Worm (Caenorhabditis elegans) whole organism, midembryonic: Measurements from ENCODE around the gene K06H6.5.

ENCODE experiments used
- T22C8.4 ChIP-seq: fragments of 200-800 bp; sonication (Bioruptor generic); IDR thresholded peaks from 2 replicates; pipeline ENCODE4 v1.3.6; 2022; ENCODE audit warnings: missing genetic modification characterization, missing compliant biosample characterization
- cog-1 ChIP-seq: sonication (generic microtip); optimal IDR thresholded peaks from 2 replicates; lab custom pipeline; 2016; ENCODE audit warnings: missing genetic modification characterization, missing compliant biosample characterization
- flt-1 ChIP-seq: fragments of 200-800 bp; sonication (Bioruptor generic); IDR thresholded peaks from 2 replicates; pipeline ENCODE4 v1.3.6; 2022; ENCODE audit warnings: missing genetic modification characterization, missing compliant biosample characterization
- klf-2 ChIP-seq: fragments of 200-800 bp; sonication (Bioruptor generic); conservative IDR thresholded peaks from 2 replicates; pipeline ENCODE4 v1.3.6; 2022; ENCODE audit warnings: missing genetic modification reagents, missing genetic modification characterization, missing compliant biosample characterization
- med-1 ChIP-seq: sonication (generic microtip); optimal IDR thresholded peaks from 2 replicates; lab custom pipeline; 2017; ENCODE audit warnings: missing genetic modification characterization, mild to moderate bottlenecking, missing compliant biosample characterization, antibody characterized with exemption, missing genetic modification reagents; ENCODE audit not compliant: insufficient read depth
- ref-1 ChIP-seq: fragments of 200-800 bp; sonication (Bioruptor generic); conservative IDR thresholded peaks from 2 replicates; pipeline ENCODE4 v1.3.6; 2022; ENCODE audit warnings: missing genetic modification reagents, missing genetic modification characterization, missing compliant biosample characterization
- tab-1 ChIP-seq: fragments of 200-800 bp; sonication (Bioruptor generic); IDR thresholded peaks from 2 replicates; pipeline ENCODE4 v1.3.6; 2022; ENCODE audit warnings: missing genetic modification characterization, missing compliant biosample characterization
- ztf-23 ChIP-seq: fragments of 200-800 bp; sonication (Bioruptor generic); IDR thresholded peaks from 2 replicates; pipeline ENCODE4 v1.3.6; 2022; ENCODE audit warnings: missing genetic modification reagents, missing genetic modification characterization, missing compliant biosample characterization
- ztf-29 ChIP-seq: fragments of 200-800 bp; sonication (Bioruptor generic); IDR thresholded peaks from 2 replicates; pipeline ENCODE4 v1.3.6; 2022; ENCODE audit warnings: missing genetic modification reagents, missing genetic modification characterization, missing compliant biosample characterization

The K06H6.5 gene

DNA sequence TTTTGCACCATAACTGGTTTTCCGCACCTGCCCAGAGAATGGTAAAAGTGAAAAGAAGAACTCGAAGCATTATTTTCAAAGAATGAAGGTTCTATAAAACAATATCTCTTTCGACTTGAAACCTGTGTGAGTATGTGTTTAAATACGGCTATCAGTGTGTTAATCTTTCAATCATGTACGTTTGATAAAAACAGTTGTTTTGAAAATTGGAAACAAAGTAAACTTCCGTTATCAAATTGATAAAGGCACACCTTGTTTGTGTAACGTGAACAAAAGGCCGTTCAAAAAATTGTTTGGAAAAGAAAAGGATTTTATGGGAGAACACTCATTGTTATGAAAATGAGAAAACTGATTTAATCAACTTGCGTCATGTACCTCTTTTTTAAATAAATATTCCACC lies 50.2 kb downstream of the K06H6.5 start, which contains the start of gene F48G7.7:
F48G7.7 (minus strand) TSS at position 101 of the 400 bp plus-strand sequence.
- TF ChIP-seq ref-1 (no peak), klf-2 (no peak), T22C8.4 (GFP tag; lab: Robert Waterston, UW) (no peak), med-1 (GFP tag; lab: Kevin White, UChicago) (no peak), flt-1 (GFP tag; lab: Robert Waterston, UW) (no peak), cog-1 (tag; lab: Kevin White, UChicago) (no peak), tab-1 (GFP tag; lab: Robert Waterston, UW) (no peak), ztf-29 (no peak), ztf-23 (GFP tag; lab: Robert Waterston, UW) (no peak)

DNA sequence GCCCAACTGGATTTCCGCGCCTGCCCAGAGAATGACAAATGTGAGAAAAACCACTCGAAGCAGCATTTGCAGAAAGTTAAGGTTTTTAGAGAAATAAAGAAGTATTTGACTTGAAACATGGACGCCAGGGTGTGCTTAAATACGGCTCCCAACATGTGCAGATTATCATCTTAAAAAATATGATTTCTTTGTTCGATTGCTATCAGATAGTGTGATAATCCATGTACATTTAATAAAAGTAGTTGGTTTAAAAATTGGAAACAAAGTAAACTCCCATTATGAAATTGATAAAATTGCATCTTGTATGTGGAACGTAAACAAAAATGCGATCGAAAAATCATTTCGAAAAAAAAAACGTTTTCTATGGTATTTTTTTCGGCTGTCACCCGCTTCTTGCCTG lies 51.4 kb downstream of the K06H6.5 start, which contains the start of gene F48G7.8:
F48G7.8 (minus strand) TSS at position 101 of the 400 bp plus-strand sequence.
- TF ChIP-seq flt-1 (GFP tag; lab: Robert Waterston, UW) (no peak), T22C8.4 (GFP tag; lab: Robert Waterston, UW) (no peak), klf-2 (no peak), ztf-29 (no peak), tab-1 (GFP tag; lab: Robert Waterston, UW) (no peak), ztf-23 (GFP tag; lab: Robert Waterston, UW) (no peak), cog-1 (tag; lab: Kevin White, UChicago) (no peak), med-1 (GFP tag; lab: Kevin White, UChicago) (no peak), ref-1 (no peak)
